Worm (Caenorhabditis elegans) whole organism, mixed stage, embryonic: ENCODE results near the gene F35C5.1.

Source experiments
- cnd-1 ChIP-seq: fragments of 200-800 bp; sonication (Bioruptor generic); optimal IDR thresholded peaks from 2 replicates; lab custom pipeline; 2018; ENCODE audit warnings: mild to moderate bottlenecking, missing genetic modification characterization, missing compliant biosample characterization
- sptf-1 ChIP-seq: sonication (generic microtip); optimal IDR thresholded peaks from 2 replicates; lab custom pipeline; 2017; ENCODE audit warnings: mild to moderate bottlenecking, missing genetic modification characterization, moderate library complexity, missing compliant biosample characterization
- unc-39 ChIP-seq: fragments of 150-350 bp; optimal IDR thresholded peaks from 2 replicates; lab custom pipeline; 2014; ENCODE audit warnings: missing biosample characterization, missing genetic modification characterization
- unc-62 ChIP-seq: fragments of 150-350 bp; optimal IDR thresholded peaks from 2 replicates; lab custom pipeline; 2014; ENCODE audit warnings: missing biosample characterization, missing genetic modification reagents, missing genetic modification characterization

DNA sequence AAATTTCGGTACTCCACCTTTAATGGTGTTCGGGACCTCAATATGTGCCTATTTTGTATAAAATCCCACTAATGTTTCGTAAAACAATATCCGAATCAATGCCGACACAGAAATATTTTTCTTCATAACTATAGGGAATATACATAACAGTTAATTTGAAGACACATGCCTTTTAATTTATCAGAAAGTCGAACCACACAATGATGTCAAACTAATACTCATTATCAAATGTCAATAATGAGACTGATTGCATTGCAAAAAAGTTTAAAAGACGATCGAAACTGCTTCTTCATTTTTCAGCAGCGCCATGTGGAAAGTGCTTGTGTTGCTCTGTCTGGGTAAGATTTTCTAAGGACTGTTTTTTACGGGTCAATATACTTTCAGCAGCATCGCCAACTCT lies 20.4 kb downstream of the F35C5.1 start, which contains the start of gene clec-65:
- TF ChIP-seq unc-39 (tag; lab: Kevin White, UChicago) (no peak), cnd-1 (no peak), sptf-1 (tag; lab: Kevin White, UChicago) (no peak), unc-62 (GFP tag; lab: Kevin White, UChicago) (no peak)
